Fruit fly (Drosophila melanogaster): Measurements from ENCODE around the gene CG12237.
A peak's percentile ranks its signal among the peaks of the same experiment; 100 is the strongest.

The CG12237 gene

DNA sequence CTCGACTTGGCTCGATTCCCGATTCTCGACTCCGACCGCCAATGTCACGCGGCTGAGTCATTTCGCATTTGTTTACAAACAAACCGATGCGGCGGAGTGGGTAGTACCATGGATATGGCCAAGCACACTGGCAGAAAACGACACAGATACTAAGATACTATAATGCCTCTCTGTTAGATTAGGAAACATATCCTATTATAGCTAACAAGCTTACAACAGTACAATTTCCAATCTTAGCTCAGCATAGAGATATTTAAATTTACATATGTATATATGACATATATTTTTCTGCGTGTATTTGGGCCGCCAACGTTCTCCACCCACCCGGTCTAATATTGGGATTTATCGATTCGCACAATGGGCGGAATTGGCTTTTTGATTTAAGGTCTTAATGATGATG, 38.7 kb downstream of the CG12237 start (continued):
- TF ChIP-seq CG11093 (GFP tag; IDR thresholded peaks at IDR 0.05) (0 out of 3 replicates have a peak, but pooled peaks have one; percentile 43), Abd-B (GFP tag; optimal IDR thresholded peaks at IDR 0.05) (peak; percentile 70), dati (GFP tag; IDR thresholded peaks at IDR 0.05) (0 out of 2 replicates have a peak, but pooled peaks have one; percentile 21), mam (GFP tag; optimal IDR thresholded peaks at IDR 0.05) (peak; percentile 75), scrt (GFP tag; optimal IDR thresholded peaks at IDR 0.05) (peak; percentile 58), CG34422 (GFP tag; IDR thresholded peaks at IDR 0.05) (peak; percentile 76), cwo (GFP tag; optimal IDR thresholded peaks at IDR 0.05) (peak; percentile 75), bowl (GFP tag; IDR thresholded peaks at IDR 0.05) (0 out of 2 replicates have a peak, but pooled peaks have one; percentile 24), CG12155 (GFP tag; optimal IDR thresholded peaks at IDR 0.05) (peak; percentile 80), Kr (GFP tag; optimal IDR thresholded peaks at IDR 0.05) (no peak), gfzf (GFP tag; optimal IDR thresholded peaks at IDR 0.05) (no peak), CG9817 (tag; optimal IDR thresholded peaks at IDR 0.05) (peak; percentile 74), CG4617 (GFP tag; optimal IDR thresholded peaks at IDR 0.05; ENCODE audit: borderline replicate concordance) (peak; percentile 14), chinmo (GFP tag; IDR thresholded peaks at IDR 0.05; ENCODE audit: partially characterized antibody) (no peak), CG10431 (GFP tag; optimal IDR thresholded peaks at IDR 0.05) (no peak), ara (GFP tag; IDR thresholded peaks at IDR 0.05) (peak; percentile 20; the same call in 1 of the 2 replicates), fd3F (GFP tag; optimal IDR thresholded peaks at IDR 0.05) (peak; percentile 71), Med (GFP tag) (peak; percentile 91), fd102C (GFP tag; optimal IDR thresholded peaks at IDR 0.05) (no peak), bab2 (GFP tag; optimal IDR thresholded peaks at IDR 0.05) (peak; percentile 43), CG2116 (GFP tag; optimal IDR thresholded peaks at IDR 0.05) (peak; percentile 2), esg (GFP tag; conservative IDR thresholded peaks at IDR 0.05) (peak; percentile 74), dmrt11E (tag; optimal IDR thresholded peaks at IDR 0.05) (peak; percentile 9), CG5953 (GFP tag; IDR thresholded peaks at IDR 0.05) (peak; percentile 61), CG6765 (GFP tag; optimal IDR thresholded peaks at IDR 0.05) (peak; percentile 72), danr (GFP tag; IDR thresholded peaks at IDR 0.05) (peak; percentile 53), Ptx1 (GFP tag; IDR thresholded peaks at IDR 0.05) (peak; percentile 82), sima (GFP tag; optimal IDR thresholded peaks at IDR 0.05) (no peak), Deaf1 (tag; optimal IDR thresholded peaks at IDR 0.05) (peak; percentile 50), ab (GFP tag; optimal IDR thresholded peaks at IDR 0.05) (no peak), CoRest (tag; optimal IDR thresholded peaks at IDR 0.05) (peak; percentile 70), CG11695 (GFP tag; IDR thresholded peaks at IDR 0.05) (peak; percentile 65; the same call in 2 of the 3 replicates), Hmr (GFP tag; optimal IDR thresholded peaks at IDR 0.05) (peak; percentile 83), CG11560 (tag; IDR thresholded peaks at IDR 0.05) (peak; percentile 56; the same call in 2 of the 3 replicates), Dfd (GFP tag; optimal IDR thresholded peaks at IDR 0.05) (no peak), CG7556 (GFP tag; optimal IDR thresholded peaks at IDR 0.05) (peak; percentile 64), Bteb2 (GFP tag; optimal IDR thresholded peaks at IDR 0.05) (peak; percentile 8), Sry-δ (GFP tag; optimal IDR thresholded peaks at IDR 0.05) (no peak), knrl (GFP tag; IDR thresholded peaks at IDR 0.05; ENCODE audit: partially characterized antibody) (no peak), CG10654 (GFP tag; optimal IDR thresholded peaks at IDR 0.05) (peak; percentile 60), CG13287 (GFP tag; IDR thresholded peaks at IDR 0.05; ENCODE audit: partially characterized antibody) (no peak), Nf-YA (GFP tag; IDR thresholded peaks at IDR 0.05) (peak; percentile 61; the same call in 1 of the 2 replicates), CG17328 (GFP tag; IDR thresholded peaks at IDR 0.05) (peak; percentile 74), Antp (GFP tag; optimal IDR thresholded peaks at IDR 0.05) (peak; percentile 32), CG12219 (GFP tag; optimal IDR thresholded peaks at IDR 0.05) (peak; percentile 53), CG4854 (GFP tag; optimal IDR thresholded peaks at IDR 0.05) (peak; percentile 45), Six4 (GFP tag; optimal IDR thresholded peaks at IDR 0.05) (peak; percentile 62), Nf-YC (tag; optimal IDR thresholded peaks at IDR 0.05) (peak; percentile 64), pb (GFP tag; optimal IDR thresholded peaks at IDR 0.05) (no peak), CG2199 (GFP tag; IDR thresholded peaks at IDR 0.05) (no peak), CG7271 (tag; optimal IDR thresholded peaks at IDR 0.05) (peak; percentile 7)

Measured in whole organism, embryonic.